Fruit fly (Drosophila melanogaster) whole organism, wandering third instar larva: ENCODE measurements around the gene Arp10.

Source experiments
- CG32264 ChIP-seq: fragments of 200-800 bp; sonication (Bioruptor generic); optimal IDR thresholded peaks from 2 replicates; lab custom pipeline; 2016; ENCODE audit warnings: missing biosample characterization, missing genetic modification characterization
- CG9705 ChIP-seq: fragments of 200-800 bp; sonication (Bioruptor generic); optimal IDR thresholded peaks from 2 replicates; lab custom pipeline; 2018; ENCODE audit warnings: missing biosample characterization, mild to moderate bottlenecking, missing genetic modification characterization
- CrebA ChIP-seq: fragments of 200-800 bp; sonication (Bioruptor generic); optimal IDR thresholded peaks from 2 replicates; lab custom pipeline; 2016; ENCODE audit warnings: missing biosample characterization, mild to moderate bottlenecking, missing genetic modification characterization, borderline replicate concordance
- Dfd ChIP-seq: fragments of >200 bp; optimal IDR thresholded peaks from 2 replicates; lab custom pipeline; 2017; ENCODE audit warnings: missing biosample characterization, missing genetic modification characterization
- Dif ChIP-seq: fragments of 200-275, 200-300 bp; sonication (Bioruptor generic); optimal IDR thresholded peaks from 2 replicates; lab custom pipeline; 2018; ENCODE audit warnings: missing biosample characterization, missing genetic modification characterization; ENCODE audit not compliant: partially characterized antibody
- GATAd ChIP-seq: sonication (Bioruptor generic); optimal IDR thresholded peaks from 2 replicates; lab custom pipeline; 2016; ENCODE audit warnings: missing biosample characterization, missing genetic modification characterization
- HLH106 ChIP-seq: fragments of 200-800 bp; optimal IDR thresholded peaks from 3 replicates; lab custom pipeline; 2019; ENCODE audit warnings: missing biosample characterization, mild to moderate bottlenecking, missing genetic modification characterization, moderate library complexity
- Hnf4 ChIP-seq: fragments of 200-800 bp; sonication (Bioruptor generic); optimal IDR thresholded peaks from 2 replicates; lab custom pipeline; 2016; ENCODE audit warnings: missing biosample characterization, mild to moderate bottlenecking, missing genetic modification characterization
- Hr78 ChIP-seq: fragments of >200 bp; optimal IDR thresholded peaks from 2 replicates; lab custom pipeline; 2017; ENCODE audit warnings: missing biosample characterization, missing genetic modification characterization
- Hr83 ChIP-seq: fragments of 200-300 bp; sonication (Bioruptor generic); optimal IDR thresholded peaks from 2 replicates; lab custom pipeline; 2016; ENCODE audit warnings: missing biosample characterization, mild to moderate bottlenecking, missing genetic modification characterization, moderate library complexity; ENCODE audit not compliant: poor library complexity, severe bottlenecking
- Jra ChIP-seq: sonication (Bioruptor generic); optimal IDR thresholded peaks from 2 replicates; lab custom pipeline; 2016; ENCODE audit warnings: missing biosample characterization, missing genetic modification characterization
- Mio ChIP-seq: sonication (Bioruptor generic); optimal IDR thresholded peaks from 2 replicates; lab custom pipeline; 2016; ENCODE audit warnings: missing biosample characterization, missing genetic modification characterization
- Myc ChIP-seq: fragments of >200 bp; optimal IDR thresholded peaks from 2 replicates; lab custom pipeline; 2017
- N ChIP-seq: fragments of >200 bp; optimal IDR thresholded peaks from 2 replicates; lab custom pipeline; 2018; ENCODE audit warnings: missing biosample characterization, missing external identifiers, missing genetic modification characterization
- OdsH ChIP-seq: fragments of 200-800 bp; sonication (Bioruptor generic); optimal IDR thresholded peaks from 2 replicates; lab custom pipeline; 2016; ENCODE audit warnings: missing biosample characterization, mild to moderate bottlenecking, missing genetic modification characterization
- Rel ChIP-seq, 2 experiments: fragments of 200-800 bp; sonication (Bioruptor generic) in 1 of 2; optimal IDR thresholded peaks; 2 replicates in 1 of 2; 3 replicates in 1 of 2; lab custom pipeline; 2016 to 2019; ENCODE audit warnings: mild to moderate bottlenecking in 2 of 2, missing biosample characterization in 2 of 2, missing genetic modification characterization in 2 of 2, moderate library complexity in 1 of 2
- Sp1 ChIP-seq: fragments of 200-800 bp; sonication (Bioruptor generic); optimal IDR thresholded peaks from 3 replicates; lab custom pipeline; 2019; ENCODE audit warnings: missing biosample characterization, mild to moderate bottlenecking, missing genetic modification characterization, moderate library complexity
- Vsx2 ChIP-seq: fragments of 200-300, 225-300 bp; sonication (Bioruptor generic); optimal IDR thresholded peaks from 2 replicates; lab custom pipeline; 2018; ENCODE audit warnings: missing biosample characterization, missing genetic modification characterization; ENCODE audit not compliant: partially characterized antibody
- br ChIP-seq: fragments of 200-800 bp; sonication (Bioruptor generic); optimal IDR thresholded peaks from 2 replicates; lab custom pipeline; 2016; ENCODE audit warnings: missing biosample characterization, missing genetic modification characterization
- brk ChIP-seq: fragments of 200-800 bp; sonication (Bioruptor generic); optimal IDR thresholded peaks from 2 replicates; lab custom pipeline; 2016; ENCODE audit warnings: missing biosample characterization, mild to moderate bottlenecking, missing genetic modification characterization
- dl ChIP-seq, 2 experiments: fragments of 175-275, 200-275 bp in 1 of 2; fragments of 200-275 bp in 1 of 2; sonication (Bioruptor generic); optimal IDR thresholded peaks; lab custom pipeline; 2018; ENCODE audit warnings: mild to moderate bottlenecking in 2 of 2, missing biosample characterization in 2 of 2, missing genetic modification characterization in 2 of 2, moderate library complexity in 2 of 2; ENCODE audit not compliant: partially characterized antibody in 2 of 2, insufficient read depth in 1 of 2
- dsf ChIP-seq: sonication (Bioruptor generic); optimal IDR thresholded peaks from 2 replicates; lab custom pipeline; 2016; ENCODE audit warnings: missing biosample characterization, missing genetic modification characterization, borderline replicate concordance
- ey ChIP-seq: fragments of 200-800 bp; sonication (Bioruptor generic); optimal IDR thresholded peaks from 2 replicates; lab custom pipeline; 2016; ENCODE audit warnings: missing biosample characterization, missing genetic modification characterization
- foxo ChIP-seq, 2 experiments: fragments of 200-800 bp; sonication (Bioruptor generic); optimal IDR thresholded peaks; 2 replicates in 1 of 2; 3 replicates in 1 of 2; lab custom pipeline; 2016 to 2017; ENCODE audit warnings: missing biosample characterization in 2 of 2, missing genetic modification characterization in 2 of 2
- h ChIP-seq: fragments of 200-800 bp; sonication (Bioruptor generic); optimal IDR thresholded peaks from 3 replicates; lab custom pipeline; 2016; ENCODE audit warnings: missing biosample characterization, mild to moderate bottlenecking, missing genetic modification characterization
- jim ChIP-seq: fragments of 175-275, 200-325 bp; sonication (Bioruptor generic); optimal IDR thresholded peaks from 2 replicates; lab custom pipeline; 2016; ENCODE audit warnings: missing biosample characterization, mild to moderate bottlenecking, missing genetic modification characterization
- lola ChIP-seq: fragments of >200 bp; optimal IDR thresholded peaks from 2 replicates; lab custom pipeline; 2017; ENCODE audit warnings: missing biosample characterization, missing genetic modification characterization
- pan ChIP-seq: fragments of >200 bp; optimal IDR thresholded peaks from 2 replicates; lab custom pipeline; 2017
- psq ChIP-seq: fragments of 200-800 bp; sonication (Bioruptor generic); optimal IDR thresholded peaks from 3 replicates; lab custom pipeline; 2017; ENCODE audit warnings: missing biosample characterization, mild to moderate bottlenecking, missing genetic modification characterization, moderate library complexity
- rgr ChIP-seq: fragments of 200-800 bp; sonication (Bioruptor generic); optimal IDR thresholded peaks from 3 replicates; lab custom pipeline; 2016; ENCODE audit warnings: missing biosample characterization, mild to moderate bottlenecking, missing genetic modification characterization
- sage ChIP-seq: fragments of 200-800 bp; sonication (Bioruptor generic); optimal IDR thresholded peaks from 2 replicates; lab custom pipeline; 2016; ENCODE audit warnings: missing biosample characterization, mild to moderate bottlenecking, missing genetic modification characterization
- sv ChIP-seq: fragments of 200-800 bp; sonication (Bioruptor generic); optimal IDR thresholded peaks from 3 replicates; lab custom pipeline; 2016; ENCODE audit warnings: missing biosample characterization, missing genetic modification characterization
- tai ChIP-seq: sonication (Bioruptor generic); optimal IDR thresholded peaks from 2 replicates; lab custom pipeline; 2016; ENCODE audit warnings: missing biosample characterization, missing genetic modification characterization
- usp ChIP-seq: fragments of >200 bp; optimal IDR thresholded peaks from 2 replicates; lab custom pipeline; 2017; ENCODE audit warnings: missing biosample characterization, missing genetic modification characterization
- woc ChIP-seq: sonication (Bioruptor generic); optimal IDR thresholded peaks from 2 replicates; lab custom pipeline; 2016; ENCODE audit warnings: missing biosample characterization, mild to moderate bottlenecking, missing genetic modification characterization

Gene Arp10

DNA sequence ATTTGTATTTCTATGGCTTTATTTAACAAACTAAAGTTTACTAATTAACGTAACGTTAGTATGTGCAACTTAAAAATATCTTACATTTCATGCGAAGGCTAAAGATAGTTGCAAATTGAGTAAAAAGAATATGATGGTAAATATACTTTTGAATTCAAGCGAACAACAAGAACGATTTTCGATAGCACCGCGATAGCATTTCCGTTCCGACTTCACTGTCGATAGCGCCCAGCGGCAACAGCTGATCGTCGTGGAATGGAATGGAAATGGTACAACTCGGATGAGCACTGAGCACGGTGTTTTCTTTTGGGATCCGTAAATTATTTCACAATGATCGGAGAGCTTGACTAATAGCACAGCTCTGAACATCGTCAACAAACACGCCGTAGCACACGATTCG, 32.5 kb downstream of the Arp10 start:
- TF ChIP-seq N (GFP tag; lab: Kevin White, UChicago) = no peak
- no peak for TF ChIP-seq Rel (GFP tag; optimal IDR thresholded peaks at IDR 0.05; lab: Kevin White, UChicago)
- TF ChIP-seq Rel (tag; optimal IDR thresholded peaks at IDR 0.05; lab: Kevin White, UChicago) = no peak
- no peak for TF ChIP-seq Dif (GFP tag; lab: Kevin White, UChicago)
- TF ChIP-seq foxo (GFP tag; optimal IDR thresholded peaks at IDR 0.05; lab: Kevin White, UChicago) = no peak
- peak; percentile 62 for TF ChIP-seq CG9705 (GFP tag; lab: Kevin White, UChicago)
- TF ChIP-seq br (GFP tag; lab: Kevin White, UChicago) = no peak
- TF ChIP-seq usp (GFP tag; lab: Kevin White, UChicago) = no peak
- peak; percentile 59 for TF ChIP-seq Sp1 (GFP tag; lab: Kevin White, UChicago)
- TF ChIP-seq rgr = peak; percentile 60

DNA sequence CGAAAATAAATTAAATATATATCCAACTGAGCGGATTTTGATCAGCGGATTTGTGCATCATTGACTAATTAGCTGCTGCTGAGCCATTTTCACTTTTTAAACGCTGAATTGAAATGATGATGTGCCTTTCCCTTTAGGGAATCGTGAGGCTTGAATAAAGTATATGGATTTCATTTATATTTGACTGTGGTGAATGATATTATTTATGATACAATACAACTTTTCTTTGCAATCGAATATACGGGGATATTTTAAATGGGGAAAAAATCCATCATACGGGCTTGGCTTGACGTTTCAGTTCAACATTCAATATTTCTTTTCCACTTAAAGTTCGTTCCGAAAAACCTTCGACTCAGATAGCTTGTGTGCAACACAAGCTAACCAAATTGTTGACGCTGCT, 34.8 kb downstream of the Arp10 start, which contains the start of the genes Shawn and Tyler:
TSS of gene Shawn (plus strand) at position 301 of the 400 bp plus-strand sequence.
TSS of gene Tyler (plus strand) at position 301 of the 400 bp plus-strand sequence.
- TF ChIP-seq sage (GFP tag; lab: Kevin White, UChicago) (no peak), usp (GFP tag; lab: Kevin White, UChicago) (no peak)

DNA sequence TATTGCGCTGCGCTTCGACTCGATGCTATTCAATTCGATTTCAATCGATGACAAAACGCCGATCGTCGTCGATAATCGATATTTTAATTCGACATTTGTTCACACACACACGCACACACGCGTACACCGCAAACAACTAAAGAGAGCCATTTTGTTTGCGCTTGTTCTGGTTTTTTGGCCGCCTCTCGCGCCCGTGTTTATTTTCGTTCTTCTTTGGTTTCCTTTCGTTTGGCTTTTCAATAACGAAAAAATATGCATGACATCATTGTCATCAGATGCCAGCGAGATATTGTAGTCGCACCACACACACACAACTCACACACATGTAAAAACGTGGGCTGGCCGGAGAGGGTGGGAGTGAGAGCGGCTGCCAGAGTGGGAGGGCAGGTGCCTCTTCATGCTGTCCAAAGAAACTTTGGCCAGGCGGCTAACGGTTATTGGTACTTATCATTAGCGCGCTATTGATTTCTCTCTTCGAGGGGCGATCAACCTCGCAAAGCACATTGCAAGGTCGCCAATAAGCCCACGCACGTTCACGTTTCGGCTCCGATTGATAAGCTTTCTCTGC, 37.9 kb downstream of the Arp10 start:
- no peak for TF ChIP-seq HLH106 (tag; lab: Kevin White, UChicago)
- TF ChIP-seq CG9705 (GFP tag; lab: Kevin White, UChicago) = no peak
- peak; percentile 22 for TF ChIP-seq OdsH
- no peak for TF ChIP-seq dsf (GFP tag; lab: Kevin White, UChicago)
- no peak for TF ChIP-seq sv (GFP tag; lab: Kevin White, UChicago)
- no peak for TF ChIP-seq Dfd
- TF ChIP-seq Sp1 (GFP tag; lab: Kevin White, UChicago) = peak; percentile 2
- TF ChIP-seq tai (GFP tag; lab: Kevin White, UChicago) = no peak
- no peak for TF ChIP-seq dl (GFP tag; optimal IDR thresholded peaks at IDR 0.05; lab: Kevin White, UChicago; ENCODE audit: insufficient read depth in 1 of 2, partially characterized antibody in 2 of 2)
- no peak for TF ChIP-seq Hr83 (GFP tag; lab: Kevin White, UChicago)
- no peak for TF ChIP-seq rgr
- no peak for TF ChIP-seq Dif (GFP tag; lab: Kevin White, UChicago)
- TF ChIP-seq lola (GFP tag; lab: Kevin White, UChicago) = no peak
- no peak for TF ChIP-seq Vsx2 (GFP tag; lab: Kevin White, UChicago)
- TF ChIP-seq jim (GFP tag; lab: Kevin White, UChicago) = no peak
- peak; percentile 16 for TF ChIP-seq h (GFP tag; lab: Kevin White, UChicago)
- no peak for TF ChIP-seq Rel (GFP tag; optimal IDR thresholded peaks at IDR 0.05; lab: Kevin White, UChicago)
- no peak for TF ChIP-seq Rel (tag; optimal IDR thresholded peaks at IDR 0.05; lab: Kevin White, UChicago)
- TF ChIP-seq woc (GFP tag; lab: Kevin White, UChicago) = no peak
- no peak for TF ChIP-seq ey (GFP tag; lab: Kevin White, UChicago)
- no peak for TF ChIP-seq Hr78
- no peak for TF ChIP-seq N (GFP tag; lab: Kevin White, UChicago)
- TF ChIP-seq CrebA = no peak
- TF ChIP-seq brk = no peak
- TF ChIP-seq pan (lab: Kevin White, UChicago) = no peak
- no peak for TF ChIP-seq CG32264
- no peak for TF ChIP-seq br (GFP tag; lab: Kevin White, UChicago)
- TF ChIP-seq psq = peak; percentile 79
- no peak for TF ChIP-seq Myc (lab: Kevin White, UChicago)
- no peak for TF ChIP-seq Jra (GFP tag; lab: Kevin White, UChicago)
- TF ChIP-seq, all 38 proteins: peak for 4

DNA sequence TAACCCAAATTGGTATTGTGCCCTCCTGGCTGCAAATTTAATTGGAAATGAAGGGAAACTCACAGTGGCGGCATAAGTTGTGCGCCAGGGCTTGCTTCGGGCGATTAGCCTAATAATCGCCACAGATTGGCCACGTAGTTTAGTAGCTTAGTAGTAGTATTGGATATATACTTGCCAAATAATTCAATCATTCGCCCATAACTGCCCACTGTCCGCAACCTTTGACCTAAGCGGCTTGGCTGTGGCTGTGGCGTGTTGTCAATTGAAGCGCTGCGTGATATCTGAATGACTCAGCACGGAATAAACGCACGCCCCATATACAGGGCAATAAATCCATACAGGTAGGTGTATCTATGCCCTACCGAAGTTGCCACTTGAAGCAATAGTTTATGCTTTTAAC, 39.0 kb downstream of the Arp10 start:
- no peak for TF ChIP-seq Mio
- no peak for TF ChIP-seq Myc (lab: Kevin White, UChicago)
- no peak for TF ChIP-seq Dif (GFP tag; lab: Kevin White, UChicago)
- TF ChIP-seq GATAd (GFP tag; lab: Kevin White, UChicago) = no peak
- TF ChIP-seq Sp1 (GFP tag; lab: Kevin White, UChicago) = no peak
- TF ChIP-seq sage (GFP tag; lab: Kevin White, UChicago) = no peak
- TF ChIP-seq N (GFP tag; lab: Kevin White, UChicago) = no peak
- TF ChIP-seq Hnf4 (GFP tag; lab: Kevin White, UChicago) = no peak
- no peak for TF ChIP-seq woc (GFP tag; lab: Kevin White, UChicago)
